Fruit fly (Drosophila melanogaster): ENCODE data around the gene CG13295.

Gene CG13295

DNA sequence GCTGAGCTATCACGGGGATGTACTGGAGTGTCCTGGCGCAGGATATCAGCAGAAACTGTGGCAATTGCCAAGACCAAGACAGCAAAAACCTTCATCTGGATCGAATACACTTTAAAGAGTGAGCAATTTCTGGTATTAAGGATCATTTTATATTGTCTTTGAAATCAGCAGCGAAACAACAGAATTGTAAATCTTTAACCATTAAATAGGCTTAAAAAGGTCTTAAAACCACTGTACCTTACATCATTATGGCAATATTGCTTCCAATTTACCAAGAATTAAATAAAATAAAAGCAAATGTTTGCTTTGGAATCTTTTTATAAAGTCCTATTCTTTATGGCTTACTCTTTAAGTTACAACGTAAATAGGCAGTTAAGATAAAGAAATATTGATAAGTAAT lies 40.5 kb downstream of the CG13295 start, which contains the start of gene CG10477:
Gene CG10477, minus strand, starts transcription at position 101 of the 400 bp plus-strand sequence.
- TF ChIP-seq Sox100B (GFP tag; optimal IDR thresholded peaks at IDR 0.05) (no peak), jigr1 (GFP tag; IDR thresholded peaks at IDR 0.05) (no peak), Ada2b (GFP tag; IDR thresholded peaks at IDR 0.05) (no peak), Hmr (GFP tag; optimal IDR thresholded peaks at IDR 0.05) (no peak), Ssrp (tag; optimal IDR thresholded peaks at IDR 0.05) (no peak), CG4424 (GFP tag; optimal IDR thresholded peaks at IDR 0.05) (no peak), tin (GFP tag; optimal IDR thresholded peaks at IDR 0.05) (no peak), tll (GFP tag; optimal IDR thresholded peaks at IDR 0.05) (no peak), CG4328 (GFP tag; optimal IDR thresholded peaks at IDR 0.05) (no peak), CG31365 (tag; optimal IDR thresholded peaks at IDR 0.05) (no peak), ase (GFP tag; IDR thresholded peaks at IDR 0.05) (no peak), Dad (GFP tag; optimal IDR thresholded peaks at IDR 0.05) (no peak)

DNA sequence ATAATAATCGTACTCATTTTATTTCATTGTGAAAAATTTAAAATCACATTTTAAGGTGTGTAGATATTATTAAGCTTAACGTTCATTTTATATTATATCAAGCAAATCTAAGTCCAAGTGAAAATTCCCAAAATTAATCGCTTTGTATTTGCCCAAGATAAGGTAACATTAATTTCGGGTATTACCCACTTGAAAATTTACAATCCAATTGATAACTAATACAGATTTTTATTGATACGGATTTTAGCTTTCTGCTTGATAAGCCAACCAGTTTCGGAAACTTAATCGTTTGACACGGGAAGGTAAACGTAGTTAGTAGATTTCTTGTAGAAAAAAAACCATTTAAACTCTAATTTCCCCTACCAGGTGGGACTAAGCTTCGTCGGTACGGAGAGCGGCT lies 42.0 kb downstream of the CG13295 start:
- TF ChIP-seq sens-2 (GFP tag; IDR thresholded peaks at IDR 0.05) (peak; percentile 44; the same call in 1 of the 2 replicates), corto (GFP tag; optimal IDR thresholded peaks at IDR 0.05) (no peak), mam (GFP tag; optimal IDR thresholded peaks at IDR 0.05) (no peak), exex (tag; optimal IDR thresholded peaks at IDR 0.05) (peak; percentile 95), sd (tag; optimal IDR thresholded peaks at IDR 0.05) (peak; percentile 26)
